Fruit fly (Drosophila melanogaster): ENCODE measurements around the gene eRF3.
A peak's percentile ranks its signal among the peaks of the same experiment; 100 is the strongest.

The eRF3 gene

dm6 chr2L:12468813-12469212 lies 34.6 kb downstream of the eRF3 start (continued):
- TF ChIP-seq tin (GFP tag; optimal IDR thresholded peaks at IDR 0.05) (no peak), CG8281 (tag; optimal IDR thresholded peaks at IDR 0.05) (no peak), luna (GFP tag; optimal IDR thresholded peaks at IDR 0.05) (no peak), Stat92E (GFP tag; optimal IDR thresholded peaks at IDR 0.05) (no peak), CG11560 (tag; IDR thresholded peaks at IDR 0.05) (no peak), CG17186 (GFP tag; optimal IDR thresholded peaks at IDR 0.05) (no peak), lola (GFP tag; optimal IDR thresholded peaks at IDR 0.05) (no peak), Med (GFP tag) (peak; percentile 13), CG31224 (GFP tag; IDR thresholded peaks at IDR 0.05) (no peak), sens (GFP tag) (peak; percentile 68), CG2120 (GFP tag; optimal IDR thresholded peaks at IDR 0.05) (no peak), CG18476 (GFP tag; optimal IDR thresholded peaks at IDR 0.05) (no peak), salm (tag; optimal IDR thresholded peaks at IDR 0.05) (no peak), ken (GFP tag; IDR thresholded peaks at IDR 0.05) (no peak), Fer3 (tag; optimal IDR thresholded peaks at IDR 0.05) (no peak), Max (GFP tag; optimal IDR thresholded peaks at IDR 0.05) (no peak), CG31365 (tag; optimal IDR thresholded peaks at IDR 0.05) (no peak), Side (GFP tag; optimal IDR thresholded peaks at IDR 0.05) (no peak), Myb (GFP tag; optimal IDR thresholded peaks at IDR 0.05) (no peak), CG8290 (GFP tag; optimal IDR thresholded peaks at IDR 0.05) (no peak), CG8290 (tag; optimal IDR thresholded peaks at IDR 0.05) (peak in 1 of 2 experiments; percentile 52), ssp (GFP tag; IDR thresholded peaks at IDR 0.05) (no peak), psq (GFP tag; optimal IDR thresholded peaks at IDR 0.05) (no peak), bbx (GFP tag; IDR thresholded peaks at IDR 0.05; ENCODE audit: partially characterized antibody) (no peak), slp2 (GFP tag; optimal IDR thresholded peaks at IDR 0.05) (no peak), CG6791 (GFP tag; IDR thresholded peaks at IDR 0.05; ENCODE audit: partially characterized antibody) (no peak), CG17328 (GFP tag; IDR thresholded peaks at IDR 0.05) (no peak), HLHmδ (GFP tag; optimal IDR thresholded peaks at IDR 0.05) (no peak), tll (GFP tag; optimal IDR thresholded peaks at IDR 0.05) (no peak), CG4282 (GFP tag; optimal IDR thresholded peaks at IDR 0.05) (no peak), sug (tag; optimal IDR thresholded peaks at IDR 0.05) (peak; percentile 50), Hr78 (GFP tag; optimal IDR thresholded peaks at IDR 0.05) (no peak), Eip74EF (GFP tag; optimal IDR thresholded peaks at IDR 0.05) (peak in 1 of 2 experiments; percentile 38), CG10959 (GFP tag; IDR thresholded peaks at IDR 0.05) (no peak), CG13287 (GFP tag; IDR thresholded peaks at IDR 0.05; ENCODE audit: partially characterized antibody) (no peak), wdn (GFP tag; IDR thresholded peaks at IDR 0.05) (0 out of 2 replicates have a peak, but pooled peaks have one; percentile 28), disco-r (GFP tag; optimal IDR thresholded peaks at IDR 0.05) (no peak)

dm6 chr2L:12469235-12469634 lies 35.0 kb downstream of the eRF3 start:
- TF ChIP-seq chm (GFP tag; IDR thresholded peaks at IDR 0.05), result peak; percentile 20; the same call in 1 of the 2 replicates
- TF ChIP-seq Med (GFP tag), result peak; percentile 8
- TF ChIP-seq ftz-f1 (GFP tag; optimal IDR thresholded peaks at IDR 0.05), result no peak
- 0 out of 2 replicates have a peak, but pooled peaks have one; percentile 30 for TF ChIP-seq seq (GFP tag; IDR thresholded peaks at IDR 0.05)
- TF ChIP-seq CG10321 (GFP tag; IDR thresholded peaks at IDR 0.05), result no peak
- TF ChIP-seq CG4328 (GFP tag; optimal IDR thresholded peaks at IDR 0.05), result no peak
- 0 out of 2 replicates have a peak, but pooled peaks have one; percentile 1 for TF ChIP-seq CG9932 (GFP tag; IDR thresholded peaks at IDR 0.05)
- TF ChIP-seq sob (GFP tag; IDR thresholded peaks at IDR 0.05), result peak; percentile 19; the same call in 1 of the 2 replicates
- peak; percentile 40 for TF ChIP-seq CG7987 (GFP tag; optimal IDR thresholded peaks at IDR 0.05)
- TF ChIP-seq sr (GFP tag; IDR thresholded peaks at IDR 0.05), result peak; percentile 55; the same call in 2 of the 3 replicates
- TF ChIP-seq chinmo (GFP tag; IDR thresholded peaks at IDR 0.05; ENCODE audit: partially characterized antibody), result peak; percentile 75; the same call in 2 of the 4 replicates
- no peak for TF ChIP-seq jumu (GFP tag; optimal IDR thresholded peaks at IDR 0.05)
- TF ChIP-seq CG7839 (tag; optimal IDR thresholded peaks at IDR 0.05), result no peak
- TF ChIP-seq mirr (GFP tag; optimal IDR thresholded peaks at IDR 0.05), result peak; percentile 4
- peak; percentile 56 for TF ChIP-seq grn (GFP tag; optimal IDR thresholded peaks at IDR 0.05)
- 0 out of 2 replicates have a peak, but pooled peaks have one; percentile 11 for TF ChIP-seq CG32767 (GFP tag; IDR thresholded peaks at IDR 0.05)

Measured in whole organism, embryonic.